Worm (Caenorhabditis elegans): Measurements from ENCODE around the gene T14G8.6.

Gene T14G8.6

ce11 chrX:12846043-12846442, 16.6 kb downstream of the T14G8.6 start, which contains the start of gene C52G5.3:
C52G5.3 (minus strand) TSS chrX:12846143.
- TF ChIP-seq F13H6.1 (tag; optimal IDR thresholded peaks at IDR 0.05) (no peak), nhr-21 (tag; optimal IDR thresholded peaks at IDR 0.05) (no peak), nhr-129 (tag; optimal IDR thresholded peaks at IDR 0.05) (no peak), lin-11 (tag; optimal IDR thresholded peaks at IDR 0.05) (no peak), nhr-77 (tag; optimal IDR thresholded peaks at IDR 0.05) (no peak), Y55F3AM.14 (GFP tag; optimal IDR thresholded peaks at IDR 0.05) (no peak), zag-1 (tag; optimal IDR thresholded peaks at IDR 0.05) (no peak), unc-62 (GFP tag; optimal IDR thresholded peaks at IDR 0.05) (no peak), nhr-12 (tag; optimal IDR thresholded peaks at IDR 0.05) (no peak), lsy-2 (tag; optimal IDR thresholded peaks at IDR 0.05) (no peak), egl-27 (tag; optimal IDR thresholded peaks at IDR 0.05) (no peak), nhr-11 (tag; optimal IDR thresholded peaks at IDR 0.05) (no peak), sma-9 (GFP tag; optimal IDR thresholded peaks at IDR 0.05) (no peak), sma-9 (tag; optimal IDR thresholded peaks at IDR 0.05) (no peak), snpc-4 (tag; optimal IDR thresholded peaks at IDR 0.05) (no peak), R02D3.7 (tag; optimal IDR thresholded peaks at IDR 0.05) (no peak), ztf-4 (tag; optimal IDR thresholded peaks at IDR 0.05) (no peak), C34F6.9 (tag; optimal IDR thresholded peaks at IDR 0.05) (no peak), unc-55 (GFP tag; optimal IDR thresholded peaks at IDR 0.05) (no peak), nhr-6 (tag; optimal IDR thresholded peaks at IDR 0.05) (no peak)

- TF ChIP-seq R02D3.7 (tag; optimal IDR thresholded peaks at IDR 0.05) (no peak), sem-4 (tag; optimal IDR thresholded peaks at IDR 0.05) (peak; percentile 32), peb-1 (tag; optimal IDR thresholded peaks at IDR 0.05) (no peak), blmp-1 (tag; optimal IDR thresholded peaks at IDR 0.05; ENCODE audit: insufficient read depth) (peak; percentile 89), dmd-4 (tag; optimal IDR thresholded peaks at IDR 0.05) (no peak), mdl-1 (tag; optimal IDR thresholded peaks at IDR 0.05) (peak in 1 of 2 experiments; percentile 13), egl-27 (tag; optimal IDR thresholded peaks at IDR 0.05) (peak; percentile 34), sma-9 (GFP tag; optimal IDR thresholded peaks at IDR 0.05) (peak; percentile 48), sma-9 (tag; optimal IDR thresholded peaks at IDR 0.05) (no peak), nhr-25 (tag; optimal IDR thresholded peaks at IDR 0.05) (peak; percentile 85)
Observed at ce11 chrX:12844170-12844569, 18.5 kb downstream of the T14G8.6 start.

ce11 chrX:12843530-12843929, 19.1 kb downstream of the T14G8.6 start:
- TF ChIP-seq nhr-21 (tag; optimal IDR thresholded peaks at IDR 0.05) = peak; percentile 8
- peak; percentile 3 for TF ChIP-seq fos-1 (tag; optimal IDR thresholded peaks at IDR 0.05)
- TF ChIP-seq ztf-4 (tag; optimal IDR thresholded peaks at IDR 0.05) = no peak
- peak; percentile 2 to 41 for TF ChIP-seq lsy-2 (tag; optimal IDR thresholded peaks at IDR 0.05)
- peak; percentile 73 for TF ChIP-seq nhr-129 (tag; optimal IDR thresholded peaks at IDR 0.05)
- TF ChIP-seq F13H6.1 (tag; optimal IDR thresholded peaks at IDR 0.05) = peak; percentile 49
- TF ChIP-seq peb-1 (tag; optimal IDR thresholded peaks at IDR 0.05) = no peak
- TF ChIP-seq gmeb-1 (tag; optimal IDR thresholded peaks at IDR 0.05) = peak; percentile 48
- peak in 1 of 2 experiments; percentile 9 for TF ChIP-seq mdl-1 (tag; optimal IDR thresholded peaks at IDR 0.05)
- no peak for TF ChIP-seq egl-27 (tag; optimal IDR thresholded peaks at IDR 0.05)
- peak; percentile 45 for TF ChIP-seq nhr-25 (tag; optimal IDR thresholded peaks at IDR 0.05)
- no peak for TF ChIP-seq zag-1 (tag; optimal IDR thresholded peaks at IDR 0.05)
- no peak for TF ChIP-seq Y55F3AM.14 (GFP tag; optimal IDR thresholded peaks at IDR 0.05)
- peak; percentile 51 for TF ChIP-seq sma-9 (GFP tag; optimal IDR thresholded peaks at IDR 0.05)
- no peak for TF ChIP-seq sma-9 (tag; optimal IDR thresholded peaks at IDR 0.05)
- TF ChIP-seq C34F6.9 (tag; optimal IDR thresholded peaks at IDR 0.05) = peak; percentile 22
- TF ChIP-seq ztf-11 (tag; optimal IDR thresholded peaks at IDR 0.05) = no peak
- TF ChIP-seq sma-3 (GFP tag; optimal IDR thresholded peaks at IDR 0.05) = peak; percentile 45
- TF ChIP-seq crh-2 (tag; optimal IDR thresholded peaks at IDR 0.05) = peak; percentile 20
- TF ChIP-seq ceh-82 (tag; optimal IDR thresholded peaks at IDR 0.05) = no peak

ce11 chrX:12843011-12843410, 19.6 kb downstream of the T14G8.6 start, which contains the start of gene C52G5.2:
C52G5.2 (plus strand) TSS chrX:12843311.
- TF ChIP-seq sma-3 (GFP tag; optimal IDR thresholded peaks at IDR 0.05) (no peak), nhr-10 (tag; optimal IDR thresholded peaks at IDR 0.05) (no peak), ama-1 (optimal IDR thresholded peaks at IDR 0.05) (no peak), F13H6.1 (tag; optimal IDR thresholded peaks at IDR 0.05) (no peak)

ce11 chrX:12834848-12835247, 27.8 kb downstream of the T14G8.6 start:
- TF ChIP-seq sma-3 (GFP tag; optimal IDR thresholded peaks at IDR 0.05) (peak; percentile 97), snpc-4 (tag; optimal IDR thresholded peaks at IDR 0.05) (no peak), nhr-21 (tag; optimal IDR thresholded peaks at IDR 0.05) (peak; percentile 43), mbf-1 (tag; optimal IDR thresholded peaks at IDR 0.05) (no peak), sma-9 (GFP tag; optimal IDR thresholded peaks at IDR 0.05) (peak; percentile 90), sma-9 (tag; optimal IDR thresholded peaks at IDR 0.05) (no peak)

All from whole organism, L2 larva.